Fruit fly (Drosophila melanogaster) whole organism, pupa: Measurements from ENCODE around the gene tsh.

Experiments used
- CG10348 ChIP-seq: fragments of 200-800 bp; sonication (Bioruptor generic); IDR thresholded peaks from 2 replicates; pipeline ENCODE4 v1.3.6; 2022; ENCODE audit warnings: missing biosample characterization, missing genetic modification characterization
- CG12605 ChIP-seq: fragments of 200-800 bp; sonication (Bioruptor generic); IDR thresholded peaks from 2 replicates; pipeline ENCODE4 v1.3.6; 2022; ENCODE audit warnings: missing biosample characterization, missing genetic modification characterization
- CG13204 ChIP-seq: fragments of 200-800 bp; sonication (Bioruptor generic); optimal IDR thresholded peaks from 2 replicates; lab custom pipeline; 2018; ENCODE audit warnings: missing biosample characterization, mild to moderate bottlenecking, missing genetic modification characterization, moderate library complexity
- CG14655 ChIP-seq: fragments of 200-800 bp; sonication (Bioruptor generic); optimal IDR thresholded peaks from 3 replicates; lab custom pipeline; 2017; ENCODE audit warnings: mild to moderate bottlenecking, missing biosample characterization, missing genetic modification reagents, missing genetic modification characterization
- CG15710 ChIP-seq: fragments of 200-800 bp; sonication (Bioruptor generic); optimal IDR thresholded peaks from 2 replicates; lab custom pipeline; 2018; ENCODE audit warnings: missing biosample characterization, mild to moderate bottlenecking, missing genetic modification characterization, moderate library complexity
- CG17806 ChIP-seq: fragments of 200-800 bp; sonication (Bioruptor generic); optimal IDR thresholded peaks from 2 replicates; lab custom pipeline; 2018; ENCODE audit warnings: missing biosample characterization, mild to moderate bottlenecking, missing genetic modification characterization, moderate library complexity
- CG32121 ChIP-seq: fragments of 200-800 bp; sonication (Bioruptor generic); IDR thresholded peaks from 2 replicates; pipeline ENCODE4 v1.3.6; 2022; ENCODE audit warnings: missing biosample characterization, missing genetic modification characterization
- CG34367 ChIP-seq: fragments of 200-800 bp; sonication (Bioruptor generic); optimal IDR thresholded peaks from 2 replicates; lab custom pipeline; 2018; ENCODE audit warnings: missing biosample characterization, mild to moderate bottlenecking, missing genetic modification characterization
- CG4496 ChIP-seq: fragments of 200-800 bp; sonication (Bioruptor generic); IDR thresholded peaks from 3 replicates; pipeline ENCODE4 v1.3.6; 2022; ENCODE audit warnings: missing biosample characterization, missing genetic modification characterization
- CG8159 ChIP-seq: fragments of 200-800 bp; sonication (Bioruptor generic); optimal IDR thresholded peaks from 3 replicates; lab custom pipeline; 2018; ENCODE audit warnings: missing biosample characterization, mild to moderate bottlenecking, missing genetic modification characterization, moderate library complexity
- CG8301 ChIP-seq: fragments of 200-800 bp; sonication (Bioruptor generic); optimal IDR thresholded peaks from 2 replicates; lab custom pipeline; 2018; ENCODE audit warnings: missing biosample characterization, mild to moderate bottlenecking, missing genetic modification characterization
- CG9948 ChIP-seq: fragments of 200-800 bp; sonication (Bioruptor generic); optimal IDR thresholded peaks from 2 replicates; lab custom pipeline; 2018; ENCODE audit warnings: missing biosample characterization, mild to moderate bottlenecking, missing genetic modification characterization, moderate library complexity
- D1 ChIP-seq: fragments of 200-800 bp; sonication (Bioruptor generic); optimal IDR thresholded peaks from 2 replicates; lab custom pipeline; 2018; ENCODE audit warnings: missing biosample characterization, mild to moderate bottlenecking, missing genetic modification characterization, moderate library complexity
- EcR ChIP-seq: fragments of 200-800 bp; sonication (Bioruptor generic); optimal IDR thresholded peaks from 3 replicates; lab custom pipeline; 2019; ENCODE audit warnings: missing biosample characterization, missing genetic modification characterization, mild to moderate bottlenecking, moderate library complexity, missing genetic modification reagents
- Ets98B ChIP-seq: fragments of 200-800 bp; sonication (Bioruptor generic); IDR thresholded peaks from 2 replicates; pipeline ENCODE4 v1.3.6; 2022; ENCODE audit warnings: missing biosample characterization, missing genetic modification characterization
- Pif1A ChIP-seq: fragments of 200-800 bp; sonication (Bioruptor generic); optimal IDR thresholded peaks from 3 replicates; lab custom pipeline; 2016; ENCODE audit warnings: missing biosample characterization, missing genetic modification characterization
- Pif1B ChIP-seq: fragments of 200-800 bp; sonication (Bioruptor generic); optimal IDR thresholded peaks from 3 replicates; lab custom pipeline; 2016; ENCODE audit warnings: missing biosample characterization, missing genetic modification characterization
- Snoo ChIP-seq: fragments of 200-800 bp; sonication (Bioruptor generic); optimal IDR thresholded peaks from 3 replicates; lab custom pipeline; 2017; ENCODE audit warnings: missing biosample characterization, mild to moderate bottlenecking, missing genetic modification characterization, inconsistent platforms
- fd96Ca ChIP-seq: fragments of 200-800 bp; sonication (Bioruptor generic); IDR thresholded peaks from 3 replicates; pipeline ENCODE4 v1.3.6; 2022; ENCODE audit warnings: missing biosample characterization, missing genetic modification characterization
- gl ChIP-seq: fragments of 200-800 bp; sonication (Bioruptor generic); optimal IDR thresholded peaks from 2 replicates; lab custom pipeline; 2018; ENCODE audit warnings: missing biosample characterization, mild to moderate bottlenecking, missing genetic modification characterization
- rn ChIP-seq: fragments of 200-800 bp; sonication (Bioruptor generic); IDR thresholded peaks from 2 replicates; pipeline ENCODE4 v1.3.6; 2022; ENCODE audit warnings: missing biosample characterization, missing genetic modification characterization

The tsh gene

dm6 chr2L:21873696-21874095 lies 45.3 kb downstream of the tsh start:
- no peak for TF ChIP-seq gl (tag; lab: Kevin White, UChicago)
- no peak for TF ChIP-seq CG34367
- no peak for TF ChIP-seq rn (GFP tag; lab: Robert Waterston, UW)
- TF ChIP-seq Pif1A (GFP tag; lab: Kevin White, UChicago) = no peak

- no peak for TF ChIP-seq CG8301 (tag; lab: Kevin White, UChicago)
- TF ChIP-seq CG34367 = no peak
- TF ChIP-seq CG12605 (GFP tag; lab: Robert Waterston, UW) = no peak
- no peak for TF ChIP-seq D1 (tag; lab: Kevin White, UChicago)
- no peak for TF ChIP-seq Pif1B (GFP tag; lab: Kevin White, UChicago)
- TF ChIP-seq gl (tag; lab: Kevin White, UChicago) = no peak
- no peak for TF ChIP-seq CG13204 (GFP tag; lab: Kevin White, UChicago)
Observed at dm6 chr2L:21877006-21877405, 48.6 kb downstream of the tsh start.

dm6 chr2L:21879411-21879810 lies 51.0 kb downstream of the tsh start:
- TF ChIP-seq CG34367 (peak; percentile 23), CG15710 (peak; percentile 49), fd96Ca (GFP tag; lab: Robert Waterston, UW) (no peak), Pif1B (GFP tag; lab: Kevin White, UChicago) (peak; percentile 31), CG32121 (GFP tag; lab: Robert Waterston, UW) (no peak), rn (GFP tag; lab: Robert Waterston, UW) (no peak), Snoo (tag; lab: Kevin White, UChicago) (no peak), gl (tag; lab: Kevin White, UChicago) (no peak), CG4496 (no peak), CG8159 (tag; lab: Kevin White, UChicago) (peak; percentile 69), D1 (tag; lab: Kevin White, UChicago) (no peak), Ets98B (no peak), CG10348 (GFP tag; lab: Robert Waterston, UW) (no peak), CG8301 (tag; lab: Kevin White, UChicago) (no peak), EcR (GFP tag; lab: Kevin White, UChicago) (no peak), CG9948 (peak; percentile 54), CG14655 (peak; percentile 42), CG13204 (GFP tag; lab: Kevin White, UChicago) (no peak), CG17806 (tag; lab: Kevin White, UChicago) (peak; percentile 41), Pif1A (GFP tag; lab: Kevin White, UChicago) (peak; percentile 17), CG12605 (GFP tag; lab: Robert Waterston, UW) (no peak)
- TF ChIP-seq, all 21 proteins: peak for 8

- TF ChIP-seq CG8159 (tag; lab: Kevin White, UChicago) (peak; percentile 23), CG9948 (peak; percentile 21), CG34367 (no peak), CG12605 (GFP tag; lab: Robert Waterston, UW) (no peak), D1 (tag; lab: Kevin White, UChicago) (no peak), CG15710 (peak; percentile 15), CG10348 (GFP tag; lab: Robert Waterston, UW) (no peak), gl (tag; lab: Kevin White, UChicago) (no peak), Pif1B (GFP tag; lab: Kevin White, UChicago) (no peak), CG8301 (tag; lab: Kevin White, UChicago) (no peak), EcR (GFP tag; lab: Kevin White, UChicago) (no peak), fd96Ca (GFP tag; lab: Robert Waterston, UW) (no peak), CG17806 (tag; lab: Kevin White, UChicago) (peak; percentile 7), CG13204 (GFP tag; lab: Kevin White, UChicago) (no peak), rn (GFP tag; lab: Robert Waterston, UW) (no peak), CG14655 (peak; percentile 20), Ets98B (no peak), Pif1A (GFP tag; lab: Kevin White, UChicago) (no peak), CG32121 (GFP tag; lab: Robert Waterston, UW) (no peak), Snoo (tag; lab: Kevin White, UChicago) (no peak), CG4496 (no peak)
Observed at dm6 chr2L:21881504-21882124, 53.2 kb downstream of the tsh start.

dm6 chr2L:21885502-21885901 lies 57.1 kb downstream of the tsh start:
- TF ChIP-seq D1 (tag; lab: Kevin White, UChicago) (no peak), CG4496 (no peak), CG34367 (no peak), EcR (GFP tag; lab: Kevin White, UChicago) (no peak), CG8159 (tag; lab: Kevin White, UChicago) (no peak), Pif1B (GFP tag; lab: Kevin White, UChicago) (no peak), CG14655 (no peak), CG32121 (GFP tag; lab: Robert Waterston, UW) (no peak), CG15710 (no peak), gl (tag; lab: Kevin White, UChicago) (no peak), Pif1A (GFP tag; lab: Kevin White, UChicago) (no peak), CG8301 (tag; lab: Kevin White, UChicago) (no peak), Snoo (tag; lab: Kevin White, UChicago) (no peak), CG17806 (tag; lab: Kevin White, UChicago) (no peak), CG12605 (GFP tag; lab: Robert Waterston, UW) (no peak), CG9948 (no peak)

- TF ChIP-seq CG12605 (GFP tag; lab: Robert Waterston, UW) (no peak), CG8159 (tag; lab: Kevin White, UChicago) (no peak), gl (tag; lab: Kevin White, UChicago) (no peak), fd96Ca (GFP tag; lab: Robert Waterston, UW) (no peak), CG14655 (no peak), EcR (GFP tag; lab: Kevin White, UChicago) (no peak), Pif1A (GFP tag; lab: Kevin White, UChicago) (no peak), CG9948 (no peak), CG13204 (GFP tag; lab: Kevin White, UChicago) (no peak), Snoo (tag; lab: Kevin White, UChicago) (no peak), Ets98B (no peak), CG17806 (tag; lab: Kevin White, UChicago) (no peak), CG10348 (GFP tag; lab: Robert Waterston, UW) (no peak), CG4496 (no peak), Pif1B (GFP tag; lab: Kevin White, UChicago) (no peak)
Observed at dm6 chr2L:21886260-21886659, 57.9 kb downstream of the tsh start.
